Worm (Caenorhabditis elegans): ENCODE measurements around the gene gcy-31.

gcy-31 gene

DNA sequence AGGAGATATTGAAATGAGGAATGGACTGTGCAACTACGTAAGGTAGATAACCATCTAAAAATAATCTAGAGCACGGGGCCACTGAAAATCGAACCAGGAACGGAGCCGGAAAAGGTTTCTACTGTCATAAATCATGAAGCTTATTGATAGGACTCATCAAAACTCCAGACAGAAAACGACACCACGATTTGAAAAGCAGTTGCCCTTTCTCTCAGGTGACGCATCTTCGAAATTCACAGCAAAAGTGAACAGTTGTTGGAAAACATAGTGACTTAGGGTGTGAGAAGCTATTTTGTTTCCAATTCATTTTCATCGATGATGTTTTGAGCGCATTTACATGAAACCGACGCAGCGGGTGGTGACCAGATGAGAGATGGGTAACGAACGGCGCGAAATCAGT, 25.0 kb upstream of the gcy-31 start:
- TF ChIP-seq ref-1 (GFP tag; conservative IDR thresholded peaks at IDR 0.05) (no peak), ztf-23 (GFP tag; IDR thresholded peaks at IDR 0.05) (no peak), flt-1 (GFP tag; IDR thresholded peaks at IDR 0.05) (no peak), ztf-29 (GFP tag; IDR thresholded peaks at IDR 0.05) (no peak), cog-1 (tag; optimal IDR thresholded peaks at IDR 0.05) (no peak)

DNA sequence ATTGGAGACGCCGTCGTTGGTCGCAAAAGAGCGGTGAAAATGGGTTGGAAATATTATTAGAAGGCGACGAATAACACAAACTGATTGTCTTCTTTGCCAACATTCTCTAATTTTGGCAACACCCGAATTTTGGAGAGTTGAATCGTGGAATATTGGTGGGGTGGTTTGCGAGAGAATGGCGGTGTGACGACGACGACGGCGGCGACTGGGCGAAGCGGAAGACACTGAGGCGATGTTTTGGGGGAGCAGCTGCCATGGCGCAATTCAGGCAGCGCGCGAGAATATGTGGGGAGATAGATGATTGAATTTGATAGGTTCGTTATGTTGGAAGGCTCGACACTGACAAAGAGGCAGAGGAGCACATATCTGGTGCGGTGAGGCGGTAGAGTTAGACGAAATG, 23.7 kb upstream of the gcy-31 start:
- TF ChIP-seq tab-1 (GFP tag; IDR thresholded peaks at IDR 0.05) = 0 out of 2 replicates have a peak, but pooled peaks have one; percentile 42
- no peak for TF ChIP-seq med-1 (GFP tag; optimal IDR thresholded peaks at IDR 0.05; ENCODE audit: insufficient read depth)
- no peak for TF ChIP-seq flt-1 (GFP tag; IDR thresholded peaks at IDR 0.05)

DNA sequence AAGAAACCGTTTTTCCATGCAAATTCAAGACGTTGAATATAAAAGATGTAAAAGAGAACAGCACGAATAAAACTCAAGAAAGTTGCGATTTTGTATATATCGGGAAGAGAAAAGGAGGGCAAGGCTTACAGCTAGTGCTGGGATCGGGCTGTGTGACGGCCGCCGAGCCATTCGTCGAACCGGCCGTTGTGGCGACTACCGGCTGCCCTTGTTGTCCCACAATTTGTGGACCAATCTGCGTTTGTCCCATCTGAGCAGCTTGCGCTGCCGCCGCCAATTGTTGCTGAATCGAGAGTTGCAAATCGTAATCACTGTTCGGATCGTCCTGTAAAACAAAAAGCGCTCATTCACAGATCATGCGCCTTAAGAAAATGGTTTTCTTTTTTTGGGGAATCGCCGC, 19.9 kb upstream of the gcy-31 start:
- no peak for TF ChIP-seq T22C8.4 (GFP tag; IDR thresholded peaks at IDR 0.05)
- TF ChIP-seq med-1 (GFP tag; optimal IDR thresholded peaks at IDR 0.05; ENCODE audit: insufficient read depth) = no peak
- no peak for TF ChIP-seq tab-1 (GFP tag; IDR thresholded peaks at IDR 0.05)
- TF ChIP-seq ztf-29 (GFP tag; IDR thresholded peaks at IDR 0.05) = no peak
- no peak for TF ChIP-seq klf-2 (GFP tag; conservative IDR thresholded peaks at IDR 0.05)
- no peak for TF ChIP-seq flt-1 (GFP tag; IDR thresholded peaks at IDR 0.05)
- TF ChIP-seq ref-1 (GFP tag; conservative IDR thresholded peaks at IDR 0.05) = no peak

DNA sequence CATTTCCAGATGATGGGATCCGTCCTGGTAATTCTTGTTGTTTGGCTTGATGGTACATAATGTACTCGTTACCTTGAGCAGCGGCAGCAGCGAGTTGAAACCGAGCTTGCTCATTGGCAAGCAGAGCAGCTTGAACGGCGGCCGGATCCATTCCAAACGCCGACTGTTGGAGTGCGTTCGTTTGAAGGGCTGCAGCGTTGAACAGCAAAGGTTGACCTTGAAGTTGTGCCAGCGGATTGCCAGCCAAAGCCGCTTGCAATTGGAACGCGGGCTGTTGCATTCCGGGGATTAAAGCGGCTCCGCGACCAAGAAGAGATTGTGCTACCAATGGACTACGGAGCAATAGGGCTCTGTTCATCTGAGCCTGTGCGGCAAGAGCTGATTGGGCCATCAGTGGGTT, 18.9 kb upstream of the gcy-31 start:
- TF ChIP-seq cog-1 (tag; optimal IDR thresholded peaks at IDR 0.05) (no peak), med-1 (GFP tag; optimal IDR thresholded peaks at IDR 0.05; ENCODE audit: insufficient read depth) (no peak), flt-1 (GFP tag; IDR thresholded peaks at IDR 0.05) (no peak), tab-1 (GFP tag; IDR thresholded peaks at IDR 0.05) (no peak), klf-2 (GFP tag; conservative IDR thresholded peaks at IDR 0.05) (no peak), T22C8.4 (GFP tag; IDR thresholded peaks at IDR 0.05) (no peak), ztf-29 (GFP tag; IDR thresholded peaks at IDR 0.05) (no peak), ztf-23 (GFP tag; IDR thresholded peaks at IDR 0.05) (no peak), ref-1 (GFP tag; conservative IDR thresholded peaks at IDR 0.05) (no peak)

DNA sequence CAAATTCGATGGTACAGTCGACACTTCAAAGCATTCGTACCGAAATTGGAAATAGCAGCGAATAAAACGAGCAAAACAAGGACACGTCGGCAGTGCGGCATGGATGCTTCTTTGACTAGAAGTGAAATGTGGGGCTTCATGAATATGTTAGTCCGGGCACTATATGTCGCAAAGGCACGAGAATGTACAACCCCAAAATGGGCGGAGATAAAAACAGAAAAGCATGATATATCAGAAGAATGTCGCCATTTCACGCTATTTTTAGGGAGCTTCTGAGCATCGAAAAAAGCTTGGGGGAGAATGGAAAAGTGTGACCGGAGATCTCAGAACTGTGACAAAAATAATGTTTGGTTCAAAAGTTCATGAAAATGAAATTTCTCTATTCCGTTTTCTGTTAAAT, 16.0 kb upstream of the gcy-31 start, which contains the start of gene T07D1.3:
TSS of gene T07D1.3 (minus strand) at position 101 of the 400 bp plus-strand sequence.
- TF ChIP-seq T22C8.4 (GFP tag; IDR thresholded peaks at IDR 0.05) (no peak), ztf-29 (GFP tag; IDR thresholded peaks at IDR 0.05) (no peak), cog-1 (tag; optimal IDR thresholded peaks at IDR 0.05) (no peak), tab-1 (GFP tag; IDR thresholded peaks at IDR 0.05) (no peak), ref-1 (GFP tag; conservative IDR thresholded peaks at IDR 0.05) (no peak), ztf-23 (GFP tag; IDR thresholded peaks at IDR 0.05) (no peak), klf-2 (GFP tag; conservative IDR thresholded peaks at IDR 0.05) (no peak), flt-1 (GFP tag; IDR thresholded peaks at IDR 0.05) (no peak), med-1 (GFP tag; optimal IDR thresholded peaks at IDR 0.05; ENCODE audit: insufficient read depth) (no peak)

DNA sequence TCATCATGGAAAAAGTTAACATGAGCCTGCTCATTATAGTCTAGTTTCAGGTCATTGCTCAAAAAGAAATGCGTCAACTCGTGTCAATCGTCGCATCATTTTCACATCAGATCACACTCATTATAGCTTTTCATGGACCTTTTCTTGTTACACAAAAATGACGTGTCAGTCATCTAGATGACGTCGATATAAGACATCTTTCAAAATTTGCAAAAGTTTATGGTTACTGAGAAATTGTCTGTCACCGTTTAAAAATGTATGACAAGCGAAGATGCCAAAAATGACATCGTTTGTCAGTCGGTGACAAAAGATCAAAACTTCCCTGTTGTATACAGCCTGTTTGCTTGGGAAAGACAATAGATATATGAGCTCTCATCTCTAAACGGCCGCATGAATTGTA, 13.9 kb upstream of the gcy-31 start:
- TF ChIP-seq med-1 (GFP tag; optimal IDR thresholded peaks at IDR 0.05; ENCODE audit: insufficient read depth) = no peak
- no peak for TF ChIP-seq ztf-23 (GFP tag; IDR thresholded peaks at IDR 0.05)
- no peak for TF ChIP-seq ztf-29 (GFP tag; IDR thresholded peaks at IDR 0.05)
- no peak for TF ChIP-seq cog-1 (tag; optimal IDR thresholded peaks at IDR 0.05)
- no peak for TF ChIP-seq tab-1 (GFP tag; IDR thresholded peaks at IDR 0.05)
- TF ChIP-seq klf-2 (GFP tag; conservative IDR thresholded peaks at IDR 0.05) = no peak
- no peak for TF ChIP-seq flt-1 (GFP tag; IDR thresholded peaks at IDR 0.05)
- TF ChIP-seq T22C8.4 (GFP tag; IDR thresholded peaks at IDR 0.05) = no peak
- no peak for TF ChIP-seq ref-1 (GFP tag; conservative IDR thresholded peaks at IDR 0.05)

DNA sequence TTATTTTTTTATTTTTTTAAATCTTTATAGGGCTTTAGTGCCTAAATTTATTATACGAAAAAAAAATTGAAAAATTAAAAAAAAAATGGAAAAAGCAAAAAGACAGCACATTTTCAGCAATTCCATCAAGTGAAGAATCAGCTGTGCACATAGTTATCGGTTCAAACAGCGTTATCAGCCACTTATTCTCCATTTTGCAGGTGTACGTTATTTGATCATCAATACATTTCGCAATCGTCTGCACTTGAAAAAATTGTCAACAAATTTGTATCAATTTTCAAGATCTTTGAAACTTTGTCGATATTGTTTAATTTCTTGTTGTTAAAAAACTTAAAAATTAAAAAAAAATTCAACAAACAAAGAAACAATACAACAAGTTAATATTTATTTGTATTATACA, 12.4 kb upstream of the gcy-31 start:
- no peak for TF ChIP-seq klf-2 (GFP tag; conservative IDR thresholded peaks at IDR 0.05)
- TF ChIP-seq flt-1 (GFP tag; IDR thresholded peaks at IDR 0.05) = no peak
- no peak for TF ChIP-seq T22C8.4 (GFP tag; IDR thresholded peaks at IDR 0.05)
- TF ChIP-seq ztf-23 (GFP tag; IDR thresholded peaks at IDR 0.05) = no peak
- TF ChIP-seq ref-1 (GFP tag; conservative IDR thresholded peaks at IDR 0.05) = no peak
- no peak for TF ChIP-seq ztf-29 (GFP tag; IDR thresholded peaks at IDR 0.05)
- TF ChIP-seq med-1 (GFP tag; optimal IDR thresholded peaks at IDR 0.05; ENCODE audit: insufficient read depth) = no peak

DNA sequence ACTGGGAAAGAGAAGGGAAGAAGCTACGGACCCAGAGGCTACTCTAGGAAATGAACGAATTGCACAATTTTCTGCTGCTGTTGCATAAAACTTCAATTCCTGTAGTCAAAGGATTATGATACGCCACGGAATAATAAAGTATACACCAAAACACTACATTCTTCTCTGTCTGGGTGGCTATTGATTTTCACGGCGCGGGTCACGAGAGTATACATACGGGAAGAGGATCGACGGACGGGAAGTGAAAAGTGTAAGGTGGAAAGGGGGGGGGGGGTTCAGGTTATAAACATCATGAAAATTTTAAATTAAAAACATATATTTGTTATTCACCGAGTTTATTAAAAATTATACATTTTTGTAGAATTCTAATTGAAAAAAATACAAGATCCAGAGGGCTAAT, 12.0 kb upstream of the gcy-31 start:
- TF ChIP-seq ref-1 (GFP tag; conservative IDR thresholded peaks at IDR 0.05) = no peak
- no peak for TF ChIP-seq tab-1 (GFP tag; IDR thresholded peaks at IDR 0.05)
- TF ChIP-seq T22C8.4 (GFP tag; IDR thresholded peaks at IDR 0.05) = no peak
- TF ChIP-seq flt-1 (GFP tag; IDR thresholded peaks at IDR 0.05) = no peak
- TF ChIP-seq ztf-23 (GFP tag; IDR thresholded peaks at IDR 0.05) = no peak

DNA sequence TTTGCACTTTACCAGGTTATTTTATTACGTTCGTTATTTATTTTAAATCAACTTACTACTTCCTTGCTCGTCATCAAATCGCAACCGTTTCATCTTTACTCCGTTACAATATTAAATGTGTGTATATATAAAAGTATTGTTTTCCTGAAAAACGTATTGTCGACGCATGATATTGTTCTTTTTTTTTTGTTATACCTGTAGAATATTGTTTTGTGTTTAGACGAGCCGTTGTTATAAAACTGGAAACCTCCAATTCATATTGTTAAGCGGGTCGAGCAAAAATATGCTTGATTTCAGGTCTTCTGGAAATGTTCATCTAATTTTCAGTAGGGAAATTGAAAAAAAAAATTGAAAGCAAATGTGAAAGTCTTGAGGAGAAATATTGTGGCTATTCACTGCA, 11.6 kb upstream of the gcy-31 start, which contains the start of gene gid-2:
TSS of gene gid-2 (minus strand) at position 101 of the 400 bp plus-strand sequence.
- no peak for TF ChIP-seq cog-1 (tag; optimal IDR thresholded peaks at IDR 0.05)

DNA sequence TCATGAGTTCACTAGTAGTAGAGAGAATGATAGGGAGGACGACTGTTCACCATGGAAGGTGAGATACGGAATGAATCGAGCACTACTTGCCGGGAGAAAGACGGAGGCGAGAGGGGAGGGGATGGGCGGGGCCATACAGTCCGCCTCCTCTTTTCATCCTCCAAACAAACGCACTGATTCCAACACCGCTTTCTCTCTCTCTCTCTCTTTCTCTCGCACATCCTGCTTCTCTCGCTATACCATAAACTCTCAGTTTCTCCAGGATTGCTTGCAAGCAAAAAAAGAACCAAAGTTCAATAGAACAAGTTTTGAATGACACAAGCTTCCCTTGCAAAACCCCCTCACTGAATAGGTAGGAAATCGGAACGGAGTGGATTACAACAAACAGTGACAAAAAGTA, 8.0 kb upstream of the gcy-31 start:
- TF ChIP-seq ztf-23 (GFP tag; IDR thresholded peaks at IDR 0.05) (no peak), klf-2 (GFP tag; conservative IDR thresholded peaks at IDR 0.05) (no peak), T22C8.4 (GFP tag; IDR thresholded peaks at IDR 0.05) (no peak), ztf-29 (GFP tag; IDR thresholded peaks at IDR 0.05) (no peak), cog-1 (tag; optimal IDR thresholded peaks at IDR 0.05) (no peak), med-1 (GFP tag; optimal IDR thresholded peaks at IDR 0.05; ENCODE audit: insufficient read depth) (no peak), tab-1 (GFP tag; IDR thresholded peaks at IDR 0.05) (no peak), flt-1 (GFP tag; IDR thresholded peaks at IDR 0.05) (no peak), ref-1 (GFP tag; conservative IDR thresholded peaks at IDR 0.05) (no peak)

DNA sequence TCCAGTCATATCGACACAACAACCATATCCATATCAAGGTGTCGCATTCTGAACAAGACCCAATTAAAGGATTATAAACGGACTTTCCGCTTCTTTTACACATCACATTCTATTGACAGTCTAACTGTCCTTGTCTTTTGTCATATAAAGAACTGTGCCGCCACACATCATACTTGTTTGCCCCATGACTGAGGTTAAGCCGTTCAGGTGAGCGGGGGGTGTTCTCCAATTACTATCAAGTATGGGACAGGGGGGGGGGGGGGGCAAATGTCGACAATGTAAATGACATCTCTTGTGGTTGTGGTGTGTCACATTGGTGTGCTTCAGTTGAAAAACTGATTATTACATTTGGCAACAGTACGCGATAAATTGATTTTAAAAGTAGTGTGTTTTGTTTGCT, 6.5 kb upstream of the gcy-31 start:
- TF ChIP-seq flt-1 (GFP tag; IDR thresholded peaks at IDR 0.05) (no peak), ref-1 (GFP tag; conservative IDR thresholded peaks at IDR 0.05) (no peak), med-1 (GFP tag; optimal IDR thresholded peaks at IDR 0.05; ENCODE audit: insufficient read depth) (no peak), ztf-29 (GFP tag; IDR thresholded peaks at IDR 0.05) (peak; percentile 70), klf-2 (GFP tag; conservative IDR thresholded peaks at IDR 0.05) (no peak), T22C8.4 (GFP tag; IDR thresholded peaks at IDR 0.05) (no peak), cog-1 (tag; optimal IDR thresholded peaks at IDR 0.05) (no peak), tab-1 (GFP tag; IDR thresholded peaks at IDR 0.05) (no peak)
